Fruit fly (Drosophila melanogaster): Measurements from ENCODE around the gene TfIIB.

Gene TfIIB

DNA sequence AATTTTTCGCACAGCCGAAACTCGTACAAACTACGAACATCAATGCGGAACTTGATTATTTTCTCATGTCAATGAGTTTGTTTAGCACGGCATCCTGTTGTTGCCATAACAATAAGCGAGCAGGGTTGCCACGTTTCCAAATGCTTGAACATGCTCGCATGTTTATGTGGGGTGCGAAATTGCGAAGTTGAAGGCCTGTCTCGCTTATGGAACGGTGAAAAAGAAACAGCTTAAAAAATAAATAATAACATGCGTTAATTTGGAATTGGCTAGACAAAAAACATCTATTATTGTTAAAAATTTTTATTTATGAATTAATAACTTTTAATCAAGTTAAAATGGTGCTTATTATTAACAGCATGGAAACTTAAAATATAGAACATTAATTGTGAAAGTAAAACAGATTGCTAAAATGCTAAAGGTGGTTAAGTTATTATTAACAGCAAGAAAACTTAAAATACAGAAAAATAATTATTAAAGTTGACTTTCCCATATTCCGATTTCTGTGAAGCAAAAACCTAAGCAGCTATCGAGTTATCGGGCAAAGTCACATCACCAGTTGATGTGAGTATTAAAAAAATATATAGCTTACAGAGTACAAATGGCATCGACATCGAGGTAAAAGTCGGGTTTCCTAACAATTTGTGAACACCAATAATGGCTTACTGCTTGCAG is at the start of gene TfIIB, which contains the start of gene Bug22 (continued):
- TF ChIP-seq Gsc (GFP tag; IDR thresholded peaks at IDR 0.05) (no peak), nau (GFP tag; optimal IDR thresholded peaks at IDR 0.05) (peak; percentile 3), dati (GFP tag; IDR thresholded peaks at IDR 0.05) (no peak), CG5180 (GFP tag; optimal IDR thresholded peaks at IDR 0.05) (no peak), CG12236 (GFP tag; optimal IDR thresholded peaks at IDR 0.05) (peak; percentile 41), CG15011 (GFP tag; optimal IDR thresholded peaks at IDR 0.05) (no peak), Lim3 (GFP tag; IDR thresholded peaks at IDR 0.05) (no peak), CG7745 (tag; optimal IDR thresholded peaks at IDR 0.05) (no peak), Spps (tag; optimal IDR thresholded peaks at IDR 0.05) (peak; percentile 28), tna (GFP tag; IDR thresholded peaks at IDR 0.05; ENCODE audit: partially characterized antibody) (no peak), CG11085 (GFP tag; IDR thresholded peaks at IDR 0.05) (0 out of 2 replicates have a peak, but pooled peaks have one; percentile 44), CG15601 (tag; optimal IDR thresholded peaks at IDR 0.05) (peak; percentile 61), CG34224 (GFP tag; IDR thresholded peaks at IDR 0.05; ENCODE audit: partially characterized antibody) (0 out of 3 replicates have a peak, but pooled peaks have one; percentile 8), pfk (GFP tag; optimal IDR thresholded peaks at IDR 0.05) (peak; percentile 93), btn (GFP tag; optimal IDR thresholded peaks at IDR 0.05) (no peak), CG5953 (GFP tag; IDR thresholded peaks at IDR 0.05) (no peak), Doc2 (GFP tag; IDR thresholded peaks at IDR 0.05) (no peak), Pdp1 (GFP tag; optimal IDR thresholded peaks at IDR 0.05) (peak; percentile 57 to 93), Hmr (GFP tag; optimal IDR thresholded peaks at IDR 0.05) (no peak), CG9437 (GFP tag; optimal IDR thresholded peaks at IDR 0.05) (peak; percentile 34), CG18619 (GFP tag; optimal IDR thresholded peaks at IDR 0.05) (peak; percentile 35), fd64A (GFP tag; optimal IDR thresholded peaks at IDR 0.05) (no peak), CG10209 (GFP tag; optimal IDR thresholded peaks at IDR 0.05) (peak; percentile 52), tap (tag; optimal IDR thresholded peaks at IDR 0.05) (no peak), B-H1 (GFP tag; IDR thresholded peaks at IDR 0.05) (peak; percentile 43; the same call in 1 of the 3 replicates), HmgD (GFP tag; optimal IDR thresholded peaks at IDR 0.05) (peak; percentile 54), CG2120 (GFP tag; optimal IDR thresholded peaks at IDR 0.05) (peak; percentile 86), crol (GFP tag; IDR thresholded peaks at IDR 0.05) (no peak), shn (GFP tag; optimal IDR thresholded peaks at IDR 0.05) (peak; percentile 71), CG8924 (tag; optimal IDR thresholded peaks at IDR 0.05) (peak; percentile 83), kah (GFP tag; optimal IDR thresholded peaks at IDR 0.05) (no peak), CG7839 (tag; optimal IDR thresholded peaks at IDR 0.05) (no peak), ci (GFP tag; IDR thresholded peaks at IDR 0.05) (peak; percentile 88), dmrt11E (tag; optimal IDR thresholded peaks at IDR 0.05) (peak; percentile 59), slbo (GFP tag; IDR thresholded peaks at IDR 0.05) (peak; percentile 86), CG14441 (GFP tag; IDR thresholded peaks at IDR 0.05) (peak; percentile 70), zen2 (GFP tag; IDR thresholded peaks at IDR 0.05; ENCODE audit: partially characterized antibody) (no peak), CG1792 (GFP tag; optimal IDR thresholded peaks at IDR 0.05) (peak; percentile 50), CG10431 (GFP tag; optimal IDR thresholded peaks at IDR 0.05) (peak; percentile 18), Oaz (GFP tag; IDR thresholded peaks at IDR 0.05) (peak; percentile 23; the same call in 1 of the 2 replicates), CG15696 (tag; optimal IDR thresholded peaks at IDR 0.05) (peak; percentile 56), CG11560 (tag; IDR thresholded peaks at IDR 0.05) (no peak), CG10565 (GFP tag; optimal IDR thresholded peaks at IDR 0.05) (no peak), Asciz (GFP tag; optimal IDR thresholded peaks at IDR 0.05) (peak; percentile 37), Hr51 (GFP tag; optimal IDR thresholded peaks at IDR 0.05) (peak; percentile 75 to 76), Hand (GFP tag; optimal IDR thresholded peaks at IDR 0.05) (no peak), insv (GFP tag; optimal IDR thresholded peaks at IDR 0.05) (peak in 1 of 2 experiments; percentile 37), crc (GFP tag; optimal IDR thresholded peaks at IDR 0.05) (peak; percentile 37), lbe (GFP tag; optimal IDR thresholded peaks at IDR 0.05) (peak; percentile 31)
